Worm (Caenorhabditis elegans) whole organism, L2 larva: Measurements from ENCODE around the gene C45B11.2.

ENCODE experiments used
- ceh-82 ChIP-seq: fragments of 150-350 bp; optimal IDR thresholded peaks from 2 replicates; lab custom pipeline; 2014; ENCODE audit warnings: missing biosample characterization, missing genetic modification characterization
- elt-1 ChIP-seq: fragments of 150-350 bp; optimal IDR thresholded peaks from 2 replicates; lab custom pipeline; 2014; ENCODE audit warnings: missing biosample characterization, missing genetic modification characterization
- lin-13 ChIP-seq: fragments of 150-350 bp; optimal IDR thresholded peaks from 2 replicates; lab custom pipeline; 2014; ENCODE audit warnings: missing biosample characterization, missing genetic modification reagents, missing genetic modification characterization
- lin-39 ChIP-seq: fragments of 150-350 bp; optimal IDR thresholded peaks from 2 replicates; lab custom pipeline; 2014; ENCODE audit warnings: missing biosample characterization, missing genetic modification reagents, missing genetic modification characterization
- lsy-2 ChIP-seq, 2 experiments: fragments of 150-350 bp in 1 of 2; sonication (generic microtip) in 1 of 2; optimal IDR thresholded peaks; 2 replicates each; lab custom pipeline; 2014 to 2017; ENCODE audit warnings: missing biosample characterization in 2 of 2, missing genetic modification characterization in 2 of 2
- mab-5 ChIP-seq: fragments of 150-350 bp; optimal IDR thresholded peaks from 2 replicates; lab custom pipeline; 2014; ENCODE audit warnings: missing biosample characterization, missing genetic modification characterization
- nhr-23 ChIP-seq: fragments of 150-350 bp; optimal IDR thresholded peaks from 2 replicates; lab custom pipeline; 2014; ENCODE audit warnings: missing biosample characterization, missing genetic modification reagents, missing genetic modification characterization
- nhr-77 ChIP-seq: fragments of 150-350 bp; optimal IDR thresholded peaks from 2 replicates; lab custom pipeline; 2014; ENCODE audit warnings: missing biosample characterization, missing genetic modification characterization
- snpc-4 ChIP-seq: fragments of 150-350 bp; optimal IDR thresholded peaks from 2 replicates; lab custom pipeline; 2014; ENCODE audit warnings: missing biosample characterization, missing genetic modification characterization
- ztf-4 ChIP-seq: fragments of 150-350 bp; optimal IDR thresholded peaks from 2 replicates; lab custom pipeline; 2014; ENCODE audit warnings: missing biosample characterization, missing genetic modification characterization

DNA sequence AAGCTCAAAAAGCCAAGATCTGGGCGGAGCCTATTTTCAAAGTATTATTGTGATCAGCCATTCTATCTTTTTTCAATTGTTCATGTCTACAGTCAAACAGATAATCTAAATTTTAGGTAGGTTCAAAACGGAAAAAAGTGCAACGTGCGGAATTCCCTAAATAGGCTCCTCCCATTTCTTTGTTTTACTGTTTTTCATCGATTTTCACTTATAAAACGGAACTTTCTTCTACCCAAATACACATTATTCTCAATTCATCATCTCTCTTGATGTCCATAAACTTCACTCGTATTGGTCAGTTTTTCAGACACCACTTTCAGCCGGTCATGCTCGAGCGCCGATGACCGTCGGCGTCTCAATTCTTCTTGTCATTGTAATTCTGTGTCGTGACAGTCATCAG is 43.7 kb upstream of the C45B11.2 start, which contains the start of gene F53B7.7:
- TF ChIP-seq ztf-4 (no peak), lsy-2 (tag; optimal IDR thresholded peaks at IDR 0.05; lab: Kevin White, UChicago) (no peak), snpc-4 (no peak), elt-1 (no peak), mab-5 (tag; lab: Kevin White, UChicago) (no peak), nhr-77 (tag; lab: Kevin White, UChicago) (no peak), nhr-23 (tag; lab: Kevin White, UChicago) (no peak), ceh-82 (tag; lab: Kevin White, UChicago) (no peak), lin-13 (GFP tag; lab: Kevin White, UChicago) (no peak), lin-39 (tag; lab: Kevin White, UChicago) (no peak)
